Worm (Caenorhabditis elegans): ENCODE results near the gene ucp-4.

DNA sequence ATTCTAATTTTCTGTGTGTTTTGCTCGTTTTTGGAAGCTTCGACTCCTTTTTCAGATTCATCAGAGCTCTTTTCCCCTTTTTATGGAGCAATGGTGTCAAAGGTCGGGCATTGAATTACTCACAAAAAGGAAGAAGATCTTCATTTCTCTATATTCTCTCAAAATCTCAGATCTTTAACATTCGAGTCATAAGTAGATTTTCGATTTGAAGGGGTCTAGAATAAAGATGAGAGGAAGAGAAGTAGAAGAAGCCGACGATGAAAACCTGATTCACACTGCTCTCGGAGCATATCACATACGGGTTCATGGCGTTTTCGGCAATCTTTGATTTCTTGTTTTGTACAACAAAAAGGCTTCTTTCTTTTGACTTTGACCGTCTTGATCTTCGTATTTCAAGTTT, 21.7 kb upstream of the ucp-4 start:
- TF ChIP-seq ama-1 (optimal IDR thresholded peaks at IDR 0.05): no peak
- TF ChIP-seq F13C5.2 (tag; optimal IDR thresholded peaks at IDR 0.05): no peak
- TF ChIP-seq flt-1 (GFP tag; IDR thresholded peaks at IDR 0.05): no peak
- TF ChIP-seq ceh-36 (tag; optimal IDR thresholded peaks at IDR 0.05): no peak
- no peak for TF ChIP-seq aly-1 (tag; optimal IDR thresholded peaks at IDR 0.05)
- TF ChIP-seq hmbx-1 (tag; optimal IDR thresholded peaks at IDR 0.05): no peak
- TF ChIP-seq tbx-11 (GFP tag; IDR thresholded peaks at IDR 0.05): no peak
- TF ChIP-seq pes-1 (GFP tag; IDR thresholded peaks at IDR 0.05): no peak
- no peak for TF ChIP-seq tra-4 (tag; optimal IDR thresholded peaks at IDR 0.05)
- no peak for TF ChIP-seq sea-1 (GFP tag; conservative IDR thresholded peaks at IDR 0.05)
